Worm (Caenorhabditis elegans): ENCODE measurements around the gene tbc-3.
A peak's percentile ranks its signal among the peaks of the same experiment; 100 is the strongest.
"Not testable (repeated sequence)": the region's sequence is repeated elsewhere in the genome, so short reads cannot be mapped to it uniquely, and the experiment has no call there.

tbc-3 gene

ce11 chrIV:9869344-9869743 lies 29.5 kb upstream of the tbc-3 start:
- TF ChIP-seq W03F9.2 (tag; optimal IDR thresholded peaks at IDR 0.05) (no peak), him-1 (tag; optimal IDR thresholded peaks at IDR 0.05) (no peak), dao-5 (tag; optimal IDR thresholded peaks at IDR 0.05) (no peak)

- no peak for TF ChIP-seq W03F9.2 (tag; optimal IDR thresholded peaks at IDR 0.05)
- TF ChIP-seq him-1 (tag; optimal IDR thresholded peaks at IDR 0.05), result no peak
- TF ChIP-seq dao-5 (tag; optimal IDR thresholded peaks at IDR 0.05), result no peak
Measured at ce11 chrIV:9872210-9872609, 26.6 kb upstream of the tbc-3 start.

- TF ChIP-seq him-1 (tag; optimal IDR thresholded peaks at IDR 0.05), result no peak
- TF ChIP-seq dao-5 (tag; optimal IDR thresholded peaks at IDR 0.05), result no peak
- TF ChIP-seq W03F9.2 (tag; optimal IDR thresholded peaks at IDR 0.05), result no peak
Measured at ce11 chrIV:9872786-9873185, 26.0 kb upstream of the tbc-3 start.

ce11 chrIV:9873837-9874236 lies 25.0 kb upstream of the tbc-3 start:
- TF ChIP-seq dao-5 (tag; optimal IDR thresholded peaks at IDR 0.05), result no peak
- peak; percentile 30 for TF ChIP-seq W03F9.2 (tag; optimal IDR thresholded peaks at IDR 0.05)
- no peak for TF ChIP-seq him-1 (tag; optimal IDR thresholded peaks at IDR 0.05)

- TF ChIP-seq him-1 (tag; optimal IDR thresholded peaks at IDR 0.05), result no peak
- TF ChIP-seq dao-5 (tag; optimal IDR thresholded peaks at IDR 0.05), result no peak
- TF ChIP-seq W03F9.2 (tag; optimal IDR thresholded peaks at IDR 0.05), result no peak
Measured at ce11 chrIV:9875646-9876045, 23.2 kb upstream of the tbc-3 start.

- TF ChIP-seq dao-5 (tag; optimal IDR thresholded peaks at IDR 0.05) (no peak), W03F9.2 (tag; optimal IDR thresholded peaks at IDR 0.05) (no peak), him-1 (tag; optimal IDR thresholded peaks at IDR 0.05) (no peak)
Measured at ce11 chrIV:9878893-9879379, 19.9 kb upstream of the tbc-3 start, which contains the start of gene nhr-4. Gene nhr-4 (plus strand): TSS chrIV:9879329.

ce11 chrIV:9884257-9884656 lies 14.6 kb upstream of the tbc-3 start, which contains the start of the genes prp-18 and mccc-1:
Gene prp-18 (minus strand): TSS chrIV:9884383.
Gene mccc-1 (plus strand): TSS chrIV:9884570.
- TF ChIP-seq W03F9.2 (tag; optimal IDR thresholded peaks at IDR 0.05), result no peak
- TF ChIP-seq dao-5 (tag; optimal IDR thresholded peaks at IDR 0.05), result no peak
- TF ChIP-seq him-1 (tag; optimal IDR thresholded peaks at IDR 0.05), result no peak

- no peak for TF ChIP-seq him-1 (tag; optimal IDR thresholded peaks at IDR 0.05)
- TF ChIP-seq dao-5 (tag; optimal IDR thresholded peaks at IDR 0.05), result no peak
- no peak for TF ChIP-seq W03F9.2 (tag; optimal IDR thresholded peaks at IDR 0.05)
Measured at ce11 chrIV:9889857-9890256, 9.0 kb upstream of the tbc-3 start, which contains the start of gene ttbk-3. Gene ttbk-3 (minus strand): TSS chrIV:9889957.

- TF ChIP-seq him-1 (tag; optimal IDR thresholded peaks at IDR 0.05) (no peak), dao-5 (tag; optimal IDR thresholded peaks at IDR 0.05) (no peak), W03F9.2 (tag; optimal IDR thresholded peaks at IDR 0.05) (no peak)
Measured at ce11 chrIV:9891938-9892337, 6.9 kb upstream of the tbc-3 start, which contains the start of gene F32B6.4. Gene F32B6.4 (minus strand): TSS chrIV:9892038.

- not testable (repeated sequence) for TF ChIP-seq W03F9.2, dao-5, him-1 (tag; optimal IDR thresholded peaks at IDR 0.05)
Measured at ce11 chrIV:9893649-9894048, 5.2 kb upstream of the tbc-3 start, which contains the start of gene sss-1. Gene sss-1 (minus strand): TSS chrIV:9893749.

- TF ChIP-seq W03F9.2, dao-5, him-1 (tag; optimal IDR thresholded peaks at IDR 0.05): not testable (repeated sequence)
Measured at ce11 chrIV:9894331-9894730, 4.5 kb upstream of the tbc-3 start, which contains the start of gene msp-77. Gene msp-77 (plus strand): TSS chrIV:9894631.

- no peak for TF ChIP-seq dao-5 (tag; optimal IDR thresholded peaks at IDR 0.05)
- TF ChIP-seq him-1 (tag; optimal IDR thresholded peaks at IDR 0.05), result no peak
- TF ChIP-seq W03F9.2 (tag; optimal IDR thresholded peaks at IDR 0.05), result no peak
Measured at ce11 chrIV:9895088-9895487, 3.7 kb upstream of the tbc-3 start, which contains the start of gene ssp-32. Gene ssp-32 (plus strand): TSS chrIV:9895388.

- no peak for TF ChIP-seq W03F9.2 (tag; optimal IDR thresholded peaks at IDR 0.05)
- no peak for TF ChIP-seq him-1 (tag; optimal IDR thresholded peaks at IDR 0.05)
- no peak for TF ChIP-seq dao-5 (tag; optimal IDR thresholded peaks at IDR 0.05)
Measured at ce11 chrIV:9899227-9899626, 415 bp downstream of the tbc-3 start.

ce11 chrIV:9903608-9904007 lies 4.8 kb downstream of the tbc-3 start, which contains the start of gene best-13:
Gene best-13 (plus strand): TSS chrIV:9903908.
- TF ChIP-seq dao-5 (tag; optimal IDR thresholded peaks at IDR 0.05) (no peak), W03F9.2 (tag; optimal IDR thresholded peaks at IDR 0.05) (no peak), him-1 (tag; optimal IDR thresholded peaks at IDR 0.05) (no peak)

- TF ChIP-seq W03F9.2 (tag; optimal IDR thresholded peaks at IDR 0.05), result no peak
- no peak for TF ChIP-seq dao-5 (tag; optimal IDR thresholded peaks at IDR 0.05)
- TF ChIP-seq him-1 (tag; optimal IDR thresholded peaks at IDR 0.05), result no peak
Measured at ce11 chrIV:9913064-9913463, 14.3 kb downstream of the tbc-3 start.

Measured in whole organism, L4/young adult.